Worm (Caenorhabditis elegans) whole organism, L2 larva: ENCODE results near the gene srj-42.

Source experiments
- C34F6.9 ChIP-seq: fragments of 150-350 bp; optimal IDR thresholded peaks from 2 replicates; lab custom pipeline; 2014; ENCODE audit warnings: missing biosample characterization, missing genetic modification characterization
- F13H6.1 ChIP-seq: sonication (generic microtip); optimal IDR thresholded peaks from 2 replicates; lab custom pipeline; 2016; ENCODE audit warnings: missing genetic modification characterization, missing compliant biosample characterization
- R02D3.7 ChIP-seq: fragments of 150-350 bp; optimal IDR thresholded peaks from 2 replicates; lab custom pipeline; 2014; ENCODE audit warnings: missing biosample characterization, missing genetic modification characterization
- Y55F3AM.14 ChIP-seq: fragments of 200-800 bp; sonication (Bioruptor generic); optimal IDR thresholded peaks from 2 replicates; lab custom pipeline; 2018; ENCODE audit warnings: mild to moderate bottlenecking, missing genetic modification characterization, missing compliant biosample characterization
- ama-1 ChIP-seq: fragments of 150-350 bp; optimal IDR thresholded peaks from 2 replicates; lab custom pipeline; 2018; ENCODE audit warnings: inconsistent platforms
- blmp-1 ChIP-seq: sonication (generic microtip); optimal IDR thresholded peaks from 2 replicates; lab custom pipeline; 2017; ENCODE audit warnings: missing genetic modification characterization, mild to moderate bottlenecking, missing compliant biosample characterization, antibody characterized with exemption, moderate library complexity; ENCODE audit not compliant: insufficient read depth
- ceh-16 ChIP-seq: fragments of 150-350 bp; optimal IDR thresholded peaks from 2 replicates; lab custom pipeline; 2014; ENCODE audit warnings: missing biosample characterization, missing genetic modification characterization
- ceh-82 ChIP-seq: fragments of 150-350 bp; optimal IDR thresholded peaks from 2 replicates; lab custom pipeline; 2014; ENCODE audit warnings: missing biosample characterization, missing genetic modification characterization
- crh-2 ChIP-seq: sonication (generic microtip); optimal IDR thresholded peaks from 2 replicates; lab custom pipeline; 2017; ENCODE audit warnings: missing biosample characterization, missing genetic modification characterization
- dmd-4 ChIP-seq: sonication (generic microtip); optimal IDR thresholded peaks from 2 replicates; lab custom pipeline; 2017; ENCODE audit warnings: missing biosample characterization, missing genetic modification characterization
- egl-27 ChIP-seq: sonication (generic microtip); optimal IDR thresholded peaks from 3 replicates; lab custom pipeline; 2017; ENCODE audit warnings: missing biosample characterization, missing genetic modification reagents, missing genetic modification characterization
- elt-1 ChIP-seq: fragments of 150-350 bp; optimal IDR thresholded peaks from 2 replicates; lab custom pipeline; 2014; ENCODE audit warnings: missing biosample characterization, missing genetic modification characterization
- elt-3 ChIP-seq: sonication (generic microtip); optimal IDR thresholded peaks from 2 replicates; lab custom pipeline; 2017; ENCODE audit warnings: missing biosample characterization, missing genetic modification characterization
- fos-1 ChIP-seq: fragments of 150-350 bp; optimal IDR thresholded peaks from 2 replicates; lab custom pipeline; 2014; ENCODE audit warnings: missing biosample characterization, missing genetic modification characterization
- gmeb-1 ChIP-seq: fragments of 150-350 bp; optimal IDR thresholded peaks from 2 replicates; lab custom pipeline; 2014; ENCODE audit warnings: missing biosample characterization, missing genetic modification characterization
- lin-11 ChIP-seq: fragments of 150-350 bp; sonication (generic microtip); optimal IDR thresholded peaks from 2 replicates; lab custom pipeline; 2014; ENCODE audit warnings: missing biosample characterization, missing genetic modification characterization, inconsistent platforms, mixed read lengths
- lin-13 ChIP-seq: fragments of 150-350 bp; optimal IDR thresholded peaks from 2 replicates; lab custom pipeline; 2014; ENCODE audit warnings: missing biosample characterization, missing genetic modification reagents, missing genetic modification characterization
- lin-39 ChIP-seq: fragments of 150-350 bp; optimal IDR thresholded peaks from 2 replicates; lab custom pipeline; 2014; ENCODE audit warnings: missing biosample characterization, missing genetic modification reagents, missing genetic modification characterization
- lsy-2 ChIP-seq, 2 experiments: fragments of 150-350 bp in 1 of 2; sonication (generic microtip) in 1 of 2; optimal IDR thresholded peaks; 2 replicates each; lab custom pipeline; 2014 to 2017; ENCODE audit warnings: missing biosample characterization in 2 of 2, missing genetic modification characterization in 2 of 2
- mab-5 ChIP-seq: fragments of 150-350 bp; optimal IDR thresholded peaks from 2 replicates; lab custom pipeline; 2014; ENCODE audit warnings: missing biosample characterization, missing genetic modification characterization
- mdl-1 ChIP-seq, 2 experiments: fragments of 150-350 bp in 1 of 2; sonication (generic microtip) in 1 of 2; optimal IDR thresholded peaks; 2 replicates each; lab custom pipeline; 2017; ENCODE audit warnings: missing biosample characterization in 2 of 2, missing genetic modification characterization in 2 of 2
- nhr-10 ChIP-seq: sonication (generic microtip); optimal IDR thresholded peaks from 2 replicates; lab custom pipeline; 2017; ENCODE audit warnings: missing biosample characterization, missing genetic modification characterization
- nhr-11 ChIP-seq: fragments of 150-350 bp; optimal IDR thresholded peaks from 2 replicates; lab custom pipeline; 2014; ENCODE audit warnings: missing biosample characterization, missing genetic modification characterization
- nhr-129 ChIP-seq: fragments of 150-350 bp; optimal IDR thresholded peaks from 2 replicates; lab custom pipeline; 2014; ENCODE audit warnings: missing biosample characterization, missing genetic modification characterization
- nhr-21 ChIP-seq: fragments of 150-350 bp; optimal IDR thresholded peaks from 2 replicates; lab custom pipeline; 2014; ENCODE audit warnings: missing biosample characterization, missing genetic modification characterization
- nhr-237 ChIP-seq: fragments of 150-350 bp; optimal IDR thresholded peaks from 2 replicates; lab custom pipeline; 2014; ENCODE audit warnings: missing biosample characterization, missing genetic modification characterization
- nhr-25 ChIP-seq: fragments of 150-350 bp; sonication (generic microtip); optimal IDR thresholded peaks from 3 replicates; lab custom pipeline; 2014; ENCODE audit warnings: missing biosample characterization, missing genetic modification characterization
- skn-1 ChIP-seq: sonication (generic microtip); optimal IDR thresholded peaks from 2 replicates; lab custom pipeline; 2017; ENCODE audit warnings: missing biosample characterization, missing genetic modification characterization
- sma-9 ChIP-seq, 2 experiments: fragments of 150-350 bp in 1 of 2; sonication (generic microtip) in 1 of 2; optimal IDR thresholded peaks; 2 replicates each; lab custom pipeline; 2014 to 2016; ENCODE audit warnings: missing genetic modification characterization in 2 of 2, mild to moderate bottlenecking in 1 of 2, missing biosample characterization in 1 of 2, missing compliant biosample characterization in 1 of 2, missing genetic modification reagents in 1 of 2, moderate library complexity in 1 of 2
- snpc-4 ChIP-seq: fragments of 150-350 bp; optimal IDR thresholded peaks from 2 replicates; lab custom pipeline; 2014; ENCODE audit warnings: missing biosample characterization, missing genetic modification characterization
- unc-39 ChIP-seq: fragments of 150-350 bp; optimal IDR thresholded peaks from 2 replicates; lab custom pipeline; 2014; ENCODE audit warnings: missing biosample characterization, missing genetic modification characterization
- ztf-4 ChIP-seq: fragments of 150-350 bp; optimal IDR thresholded peaks from 2 replicates; lab custom pipeline; 2014; ENCODE audit warnings: missing biosample characterization, missing genetic modification characterization

srj-42 gene

DNA sequence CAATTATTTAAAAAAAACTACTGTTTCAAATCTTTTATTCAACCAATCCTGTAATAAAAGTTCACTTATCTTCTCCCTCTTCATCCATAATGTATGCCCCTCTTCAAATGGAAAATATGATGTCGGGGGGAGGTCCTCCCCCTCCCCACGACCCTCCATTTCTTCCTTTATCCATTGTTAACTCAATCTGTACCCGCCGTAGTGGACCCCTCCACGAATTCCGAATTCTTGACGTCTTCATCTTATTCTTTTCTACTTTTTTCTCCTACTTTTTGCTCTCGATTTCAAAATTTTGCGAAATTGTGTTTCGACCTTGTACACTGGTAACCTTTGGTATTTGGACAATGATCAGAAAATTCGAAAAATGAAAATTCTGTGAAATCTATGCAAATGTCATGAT, 16.2 kb downstream of the srj-42 start, which contains the start of gene lgc-52:
lgc-52 (plus strand) TSS at position 268 of the 400 bp plus-strand sequence.
- TF ChIP-seq ama-1 (no peak), Y55F3AM.14 (GFP tag; lab: Kevin White, UChicago) (no peak), lin-13 (no peak), R02D3.7 (tag; lab: Kevin White, UChicago) (no peak), lin-11 (no peak), blmp-1 (tag; lab: Kevin White, UChicago) (no peak), nhr-11 (tag; lab: Kevin White, UChicago) (no peak), sma-9 (GFP tag; optimal IDR thresholded peaks at IDR 0.05; lab: Kevin White, UChicago) (no peak), sma-9 (tag; optimal IDR thresholded peaks at IDR 0.05; lab: Kevin White, UChicago) (no peak), ztf-4 (no peak), dmd-4 (tag; lab: Kevin White, UChicago) (no peak)

DNA sequence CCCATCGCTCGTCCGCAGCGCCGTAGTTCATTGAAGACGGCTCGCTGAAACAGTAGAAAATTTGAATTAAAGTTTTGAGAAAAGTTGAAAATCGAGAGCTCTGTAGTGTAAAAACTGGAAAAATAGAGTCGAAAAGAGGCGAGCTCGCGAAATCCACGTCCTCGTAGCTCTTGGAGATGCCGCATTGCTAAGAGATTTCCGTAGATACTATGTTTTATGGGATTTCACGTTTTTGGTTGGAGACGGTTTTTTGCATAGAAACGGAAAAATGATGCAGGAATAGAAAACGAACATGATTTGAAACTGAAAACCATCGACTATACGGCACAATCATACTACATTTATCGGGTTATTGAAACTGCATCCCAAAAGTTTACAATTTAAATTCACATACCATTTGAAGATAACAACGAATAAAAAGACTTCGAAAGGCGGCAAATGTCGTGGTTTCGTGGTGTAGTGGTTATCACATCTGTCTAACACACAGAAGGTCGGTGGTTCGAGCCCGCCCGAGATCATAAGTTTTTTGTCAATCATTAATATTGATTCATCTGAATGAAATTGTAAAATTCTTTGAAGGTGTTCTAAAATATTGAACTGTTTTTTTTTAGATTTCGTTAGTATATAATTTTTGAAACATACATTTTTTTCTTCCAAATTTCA, 17.0 kb downstream of the srj-42 start, which contains the start of gene pkd-2:
pkd-2 (minus strand) TSS at position 51 of the 663 bp plus-strand sequence.
- no peak for TF ChIP-seq C34F6.9 (tag; lab: Kevin White, UChicago)
- TF ChIP-seq gmeb-1, result peak; percentile 44
- peak; percentile 4 for TF ChIP-seq crh-2
- TF ChIP-seq, all 48 proteins: peak for 2

DNA sequence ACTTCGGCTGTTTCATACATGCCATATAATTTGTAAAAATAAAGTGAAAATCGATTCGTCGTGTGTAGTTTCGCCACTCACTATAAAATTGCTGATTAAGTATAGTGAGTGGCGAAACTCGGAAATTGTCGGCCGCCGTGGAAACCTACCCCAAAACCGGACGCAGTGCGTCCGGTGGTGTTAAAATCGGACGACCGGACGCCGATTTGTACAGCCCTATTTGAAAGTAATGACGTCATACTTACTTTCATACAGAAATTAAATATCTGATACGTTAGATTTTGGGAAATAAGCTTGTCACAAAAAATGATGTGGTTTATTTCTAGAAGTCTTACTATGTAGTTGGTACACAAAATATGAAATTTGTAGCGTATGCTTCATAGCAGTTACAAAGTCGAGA, 17.8 kb downstream of the srj-42 start:
- peak; percentile 56 for TF ChIP-seq snpc-4 (tag; lab: Kevin White, UChicago)
- TF ChIP-seq nhr-21 (tag; lab: Kevin White, UChicago), result no peak

DNA sequence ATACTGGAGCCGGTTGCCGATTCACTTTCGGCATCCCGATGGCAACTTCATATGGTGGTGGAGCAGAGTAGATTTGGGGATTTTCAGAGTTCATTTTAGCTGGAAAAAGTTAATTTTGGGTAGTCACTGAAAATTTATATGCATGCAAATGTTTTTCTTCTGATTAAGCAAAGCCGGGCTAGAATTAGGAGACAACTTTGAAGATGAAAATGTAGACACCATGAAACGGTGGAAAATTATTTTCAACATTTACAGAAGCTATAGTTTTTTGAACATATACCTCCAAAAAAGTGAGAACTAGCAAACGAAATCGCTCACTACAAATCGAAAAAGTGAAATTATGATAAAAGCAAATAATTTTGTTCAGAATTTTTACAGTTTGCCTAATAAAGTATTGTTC, 31.8 kb downstream of the srj-42 start, which contains the start of gene Y40H7A.11:
Y40H7A.11 (minus strand) TSS at position 101 of the 400 bp plus-strand sequence.
- TF ChIP-seq lin-39 (tag; lab: Kevin White, UChicago) (no peak), C34F6.9 (tag; lab: Kevin White, UChicago) (no peak), skn-1 (tag; lab: Kevin White, UChicago) (no peak), fos-1 (tag; lab: Kevin White, UChicago) (no peak), nhr-10 (tag; lab: Kevin White, UChicago) (no peak), elt-3 (no peak), mdl-1 (tag; optimal IDR thresholded peaks at IDR 0.05; lab: Kevin White, UChicago) (no peak), crh-2 (no peak), nhr-21 (tag; lab: Kevin White, UChicago) (no peak), R02D3.7 (tag; lab: Kevin White, UChicago) (no peak), nhr-237 (tag; lab: Kevin White, UChicago) (no peak), mab-5 (tag; lab: Kevin White, UChicago) (no peak), snpc-4 (tag; lab: Kevin White, UChicago) (no peak), lsy-2 (tag; optimal IDR thresholded peaks at IDR 0.05; lab: Kevin White, UChicago) (no peak)

DNA sequence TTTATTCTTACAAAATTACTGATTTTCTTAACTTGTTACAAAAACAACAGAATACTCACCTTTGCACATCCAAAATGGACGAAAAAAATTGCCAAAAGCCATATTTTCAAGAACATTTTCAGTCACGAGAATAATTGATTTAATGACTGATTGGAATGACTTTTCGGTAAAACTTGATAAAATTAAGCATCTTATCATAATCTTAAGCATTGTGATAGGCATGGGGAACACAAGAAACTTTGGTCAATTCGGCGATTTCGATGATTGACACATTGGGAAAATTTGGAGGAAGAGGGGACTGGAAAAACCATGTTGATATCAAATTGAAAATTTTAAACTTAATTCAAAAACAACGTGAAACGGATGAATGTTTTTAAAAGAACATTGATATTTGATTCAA, 36.6 kb downstream of the srj-42 start, which contains the start of gene Y40H7A.10:
Y40H7A.10 (minus strand) TSS at position 128 of the 400 bp plus-strand sequence.
- no peak for TF ChIP-seq ceh-82
- no peak for TF ChIP-seq egl-27 (tag; lab: Kevin White, UChicago)
- no peak for TF ChIP-seq crh-2
- no peak for TF ChIP-seq unc-39
- no peak for TF ChIP-seq F13H6.1
- no peak for TF ChIP-seq blmp-1 (tag; lab: Kevin White, UChicago)
- TF ChIP-seq nhr-129 (tag; lab: Kevin White, UChicago), result no peak
- TF ChIP-seq ceh-16 (tag; lab: Kevin White, UChicago), result no peak
- TF ChIP-seq nhr-25, result no peak
- no peak for TF ChIP-seq nhr-11 (tag; lab: Kevin White, UChicago)
- TF ChIP-seq Y55F3AM.14 (GFP tag; lab: Kevin White, UChicago), result no peak
- TF ChIP-seq nhr-10 (tag; lab: Kevin White, UChicago), result no peak
- TF ChIP-seq fos-1 (tag; lab: Kevin White, UChicago), result no peak
- TF ChIP-seq gmeb-1, result no peak
- no peak for TF ChIP-seq lin-11
- TF ChIP-seq R02D3.7 (tag; lab: Kevin White, UChicago), result no peak
- no peak for TF ChIP-seq lsy-2 (tag; optimal IDR thresholded peaks at IDR 0.05; lab: Kevin White, UChicago)
- TF ChIP-seq elt-1 (tag; lab: Kevin White, UChicago), result no peak
